Worm (Caenorhabditis elegans): ENCODE data around the gene Y73C8B.2.

The Y73C8B.2 gene

DNA sequence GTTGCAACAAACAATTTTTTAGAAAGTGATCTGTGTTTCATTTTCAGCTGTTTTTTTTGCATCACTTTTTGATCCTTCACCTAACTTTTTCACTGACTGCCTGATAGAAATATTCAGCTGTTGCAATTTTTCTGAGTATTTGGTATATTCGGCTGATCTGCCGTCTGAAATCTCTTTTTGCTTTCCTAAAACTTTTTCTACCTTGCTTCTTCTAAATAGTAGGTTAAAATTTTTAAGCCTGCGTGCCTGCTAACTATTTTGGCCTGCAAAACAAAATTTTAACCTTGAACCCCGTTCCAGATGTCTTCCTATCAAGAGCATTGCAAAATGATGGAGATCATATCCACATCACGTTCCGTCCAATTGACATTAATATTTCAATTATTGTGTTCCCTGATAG, 18.6 kb downstream of the Y73C8B.2 start, which contains the start of gene srab-8:
Gene srab-8 (plus strand): TSS at position 301 of the 400 bp plus-strand sequence.
- TF ChIP-seq ztf-4 (tag; optimal IDR thresholded peaks at IDR 0.05): no peak
- no peak for TF ChIP-seq lin-39 (tag; optimal IDR thresholded peaks at IDR 0.05)
- no peak for TF ChIP-seq nhr-237 (tag; optimal IDR thresholded peaks at IDR 0.05)
- TF ChIP-seq ama-1 (optimal IDR thresholded peaks at IDR 0.05): no peak
- TF ChIP-seq nhr-77 (tag; optimal IDR thresholded peaks at IDR 0.05): no peak
- no peak for TF ChIP-seq mbf-1 (tag; optimal IDR thresholded peaks at IDR 0.05)
- no peak for TF ChIP-seq nhr-129 (tag; optimal IDR thresholded peaks at IDR 0.05)
- no peak for TF ChIP-seq peb-1 (tag; optimal IDR thresholded peaks at IDR 0.05)
- TF ChIP-seq F13H6.1 (tag; optimal IDR thresholded peaks at IDR 0.05): no peak
- TF ChIP-seq mab-5 (tag; optimal IDR thresholded peaks at IDR 0.05): no peak
- TF ChIP-seq sem-4 (tag; optimal IDR thresholded peaks at IDR 0.05): no peak
- no peak for TF ChIP-seq skn-1 (tag; optimal IDR thresholded peaks at IDR 0.05)
- TF ChIP-seq nhr-23 (tag; optimal IDR thresholded peaks at IDR 0.05): no peak
- no peak for TF ChIP-seq blmp-1 (tag; optimal IDR thresholded peaks at IDR 0.05; ENCODE audit: insufficient read depth)
- TF ChIP-seq unc-39 (tag; optimal IDR thresholded peaks at IDR 0.05): no peak
- TF ChIP-seq elt-1 (tag; optimal IDR thresholded peaks at IDR 0.05): no peak
- no peak for TF ChIP-seq elt-3 (tag; optimal IDR thresholded peaks at IDR 0.05)
- no peak for TF ChIP-seq alr-1 (tag; optimal IDR thresholded peaks at IDR 0.05)
- TF ChIP-seq sma-9 (GFP tag; optimal IDR thresholded peaks at IDR 0.05): no peak
- TF ChIP-seq sma-9 (tag; optimal IDR thresholded peaks at IDR 0.05): no peak
- no peak for TF ChIP-seq mdl-1 (tag; optimal IDR thresholded peaks at IDR 0.05)

DNA sequence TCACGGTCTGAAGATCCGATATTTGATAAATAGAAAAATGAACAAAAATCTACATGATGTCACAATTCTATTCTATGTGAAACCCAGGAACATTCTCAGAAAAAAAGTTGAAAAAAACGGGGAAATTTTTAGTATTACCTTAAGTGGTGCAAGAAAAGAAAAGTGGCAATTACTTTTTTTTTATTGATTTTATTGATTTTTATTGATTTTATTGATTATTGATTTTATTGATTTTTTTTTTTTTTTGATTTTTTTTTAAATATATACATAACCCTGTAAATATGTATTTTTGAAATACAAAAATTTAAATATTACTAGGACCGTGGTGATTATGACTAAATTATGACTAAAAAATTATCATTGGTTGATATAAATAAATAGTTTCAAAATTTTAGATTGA, 23.2 kb downstream of the Y73C8B.2 start:
- no peak for TF ChIP-seq nhr-129 (tag; optimal IDR thresholded peaks at IDR 0.05)
- TF ChIP-seq ceh-16 (tag; optimal IDR thresholded peaks at IDR 0.05): no peak
- TF ChIP-seq unc-55 (GFP tag; optimal IDR thresholded peaks at IDR 0.05): no peak
- TF ChIP-seq nhr-237 (tag; optimal IDR thresholded peaks at IDR 0.05): no peak
- TF ChIP-seq ceh-82 (tag; optimal IDR thresholded peaks at IDR 0.05): no peak
- TF ChIP-seq nhr-12 (tag; optimal IDR thresholded peaks at IDR 0.05): no peak
- TF ChIP-seq nhr-10 (tag; optimal IDR thresholded peaks at IDR 0.05): no peak
- no peak for TF ChIP-seq snpc-4 (tag; optimal IDR thresholded peaks at IDR 0.05)

DNA sequence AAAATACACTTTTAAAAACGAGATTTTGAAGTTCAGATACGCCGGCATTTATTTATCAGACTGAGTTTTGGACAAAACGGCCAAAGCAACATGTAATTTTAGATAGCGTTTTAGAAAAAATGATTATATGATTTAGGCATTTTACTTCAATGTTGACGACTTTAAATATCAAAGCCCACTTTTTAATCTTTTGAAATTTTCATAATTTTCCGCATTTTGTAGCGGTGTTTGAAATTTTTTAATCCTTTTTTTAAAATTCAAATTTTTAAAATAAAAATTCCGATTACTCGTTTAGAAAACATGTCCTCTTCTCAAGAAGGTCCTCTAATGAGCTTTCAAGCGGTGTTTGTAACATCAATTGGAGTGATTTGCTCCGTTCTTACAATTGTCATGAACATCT, 25.0 kb downstream of the Y73C8B.2 start, which contains the start of gene srbc-6:
Gene srbc-6 (plus strand): TSS at position 301 of the 400 bp plus-strand sequence.
- no peak for TF ChIP-seq ceh-16 (tag; optimal IDR thresholded peaks at IDR 0.05)
- no peak for TF ChIP-seq fos-1 (tag; optimal IDR thresholded peaks at IDR 0.05)
- no peak for TF ChIP-seq R02D3.7 (tag; optimal IDR thresholded peaks at IDR 0.05)
- TF ChIP-seq peb-1 (tag; optimal IDR thresholded peaks at IDR 0.05): no peak
- TF ChIP-seq unc-55 (GFP tag; optimal IDR thresholded peaks at IDR 0.05): no peak
- TF ChIP-seq mdl-1 (tag; optimal IDR thresholded peaks at IDR 0.05): no peak
- TF ChIP-seq crh-2 (tag; optimal IDR thresholded peaks at IDR 0.05): no peak
- no peak for TF ChIP-seq lin-11 (tag; optimal IDR thresholded peaks at IDR 0.05)
- TF ChIP-seq nhr-23 (tag; optimal IDR thresholded peaks at IDR 0.05): no peak
- no peak for TF ChIP-seq nhr-6 (tag; optimal IDR thresholded peaks at IDR 0.05)
- TF ChIP-seq elt-3 (tag; optimal IDR thresholded peaks at IDR 0.05): no peak
- no peak for TF ChIP-seq mab-5 (tag; optimal IDR thresholded peaks at IDR 0.05)
- TF ChIP-seq aly-2 (tag; optimal IDR thresholded peaks at IDR 0.05): no peak
- no peak for TF ChIP-seq elt-1 (tag; optimal IDR thresholded peaks at IDR 0.05)
- no peak for TF ChIP-seq nhr-21 (tag; optimal IDR thresholded peaks at IDR 0.05)
- TF ChIP-seq alr-1 (tag; optimal IDR thresholded peaks at IDR 0.05): no peak
- no peak for TF ChIP-seq sma-9 (GFP tag; optimal IDR thresholded peaks at IDR 0.05)
- TF ChIP-seq sma-9 (tag; optimal IDR thresholded peaks at IDR 0.05): no peak
- no peak for TF ChIP-seq nhr-77 (tag; optimal IDR thresholded peaks at IDR 0.05)
- no peak for TF ChIP-seq nhr-25 (tag; optimal IDR thresholded peaks at IDR 0.05)
- TF ChIP-seq C34F6.9 (tag; optimal IDR thresholded peaks at IDR 0.05): no peak

DNA sequence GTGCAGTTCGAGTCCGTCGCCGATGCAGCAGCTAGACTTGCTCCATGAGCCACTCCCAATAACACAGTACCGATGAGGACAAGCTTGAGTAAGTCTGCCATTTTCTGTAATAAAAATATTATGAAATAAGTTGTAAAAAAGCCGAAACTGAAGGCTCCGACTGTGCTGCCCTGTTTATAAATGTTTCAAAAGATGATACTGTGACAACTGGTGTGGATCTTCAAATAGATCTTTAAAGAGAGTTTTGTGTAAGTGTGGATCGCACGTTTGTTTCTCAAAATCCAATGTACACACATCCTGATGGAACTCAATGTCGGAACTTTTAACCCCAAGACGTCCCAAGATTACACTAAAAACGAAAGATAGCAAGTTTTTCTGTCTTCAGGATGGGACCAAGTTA, 26.2 kb downstream of the Y73C8B.2 start, which contains the start of gene C36C5.15:
Gene C36C5.15 (minus strand): TSS at position 101 of the 400 bp plus-strand sequence.
- no peak for TF ChIP-seq aly-2 (tag; optimal IDR thresholded peaks at IDR 0.05)
- TF ChIP-seq lin-13 (GFP tag; optimal IDR thresholded peaks at IDR 0.05): no peak
- no peak for TF ChIP-seq ama-1 (optimal IDR thresholded peaks at IDR 0.05)
- no peak for TF ChIP-seq lin-39 (tag; optimal IDR thresholded peaks at IDR 0.05)
- no peak for TF ChIP-seq sem-4 (tag; optimal IDR thresholded peaks at IDR 0.05)
- TF ChIP-seq ceh-16 (tag; optimal IDR thresholded peaks at IDR 0.05): no peak
- no peak for TF ChIP-seq ztf-1 (GFP tag; conservative IDR thresholded peaks at IDR 0.05)
- no peak for TF ChIP-seq fos-1 (tag; optimal IDR thresholded peaks at IDR 0.05)
- TF ChIP-seq elt-1 (tag; optimal IDR thresholded peaks at IDR 0.05): no peak
- TF ChIP-seq ztf-11 (tag; optimal IDR thresholded peaks at IDR 0.05): no peak
- no peak for TF ChIP-seq mab-5 (tag; optimal IDR thresholded peaks at IDR 0.05)
- TF ChIP-seq dmd-4 (tag; optimal IDR thresholded peaks at IDR 0.05): no peak
- TF ChIP-seq unc-55 (GFP tag; optimal IDR thresholded peaks at IDR 0.05): no peak
- no peak for TF ChIP-seq ztf-4 (tag; optimal IDR thresholded peaks at IDR 0.05)
- no peak for TF ChIP-seq unc-39 (tag; optimal IDR thresholded peaks at IDR 0.05)
- TF ChIP-seq sma-9 (GFP tag; optimal IDR thresholded peaks at IDR 0.05): no peak
- no peak for TF ChIP-seq sma-9 (tag; optimal IDR thresholded peaks at IDR 0.05)

Measured in whole organism, L2 larva.